Worm (Caenorhabditis elegans): ENCODE results near the gene F02E11.4.

The F02E11.4 gene

DNA sequence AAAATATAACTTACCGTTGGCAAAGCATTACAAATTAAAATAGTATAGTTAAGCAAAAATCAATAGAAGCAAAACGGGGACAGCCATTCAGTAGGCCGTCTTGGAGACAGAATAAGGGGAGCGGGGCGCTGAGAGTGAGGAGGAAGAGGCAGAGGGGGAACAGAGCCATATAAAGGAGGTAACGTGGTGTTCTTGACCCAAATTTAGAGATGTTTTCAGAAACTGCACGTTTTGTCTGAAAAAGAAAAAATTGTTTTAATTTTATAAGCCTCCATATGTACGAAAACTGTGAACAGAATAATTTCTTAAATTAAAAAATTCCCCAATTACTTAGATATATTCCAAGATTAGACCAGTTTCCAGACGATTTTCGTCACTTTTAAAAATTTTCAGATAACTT, 35.9 kb upstream of the F02E11.4 start, which contains the start of gene F39E9.6:
F39E9.6 (minus strand) TSS at position 101 of the 400 bp plus-strand sequence.
- TF ChIP-seq lin-11 (tag; optimal IDR thresholded peaks at IDR 0.05) (no peak), peb-1 (tag; optimal IDR thresholded peaks at IDR 0.05) (no peak), nhr-10 (tag; optimal IDR thresholded peaks at IDR 0.05) (no peak), sma-3 (GFP tag; optimal IDR thresholded peaks at IDR 0.05) (no peak), elt-3 (tag; optimal IDR thresholded peaks at IDR 0.05) (no peak), blmp-1 (tag; optimal IDR thresholded peaks at IDR 0.05; ENCODE audit: insufficient read depth) (no peak), elt-1 (tag; optimal IDR thresholded peaks at IDR 0.05) (no peak), F13H6.1 (tag; optimal IDR thresholded peaks at IDR 0.05) (no peak), ztf-11 (tag; optimal IDR thresholded peaks at IDR 0.05) (no peak), Y55F3AM.14 (GFP tag; optimal IDR thresholded peaks at IDR 0.05) (no peak), R02D3.7 (tag; optimal IDR thresholded peaks at IDR 0.05) (no peak), ZK546.5 (tag; optimal IDR thresholded peaks at IDR 0.05) (no peak)

DNA sequence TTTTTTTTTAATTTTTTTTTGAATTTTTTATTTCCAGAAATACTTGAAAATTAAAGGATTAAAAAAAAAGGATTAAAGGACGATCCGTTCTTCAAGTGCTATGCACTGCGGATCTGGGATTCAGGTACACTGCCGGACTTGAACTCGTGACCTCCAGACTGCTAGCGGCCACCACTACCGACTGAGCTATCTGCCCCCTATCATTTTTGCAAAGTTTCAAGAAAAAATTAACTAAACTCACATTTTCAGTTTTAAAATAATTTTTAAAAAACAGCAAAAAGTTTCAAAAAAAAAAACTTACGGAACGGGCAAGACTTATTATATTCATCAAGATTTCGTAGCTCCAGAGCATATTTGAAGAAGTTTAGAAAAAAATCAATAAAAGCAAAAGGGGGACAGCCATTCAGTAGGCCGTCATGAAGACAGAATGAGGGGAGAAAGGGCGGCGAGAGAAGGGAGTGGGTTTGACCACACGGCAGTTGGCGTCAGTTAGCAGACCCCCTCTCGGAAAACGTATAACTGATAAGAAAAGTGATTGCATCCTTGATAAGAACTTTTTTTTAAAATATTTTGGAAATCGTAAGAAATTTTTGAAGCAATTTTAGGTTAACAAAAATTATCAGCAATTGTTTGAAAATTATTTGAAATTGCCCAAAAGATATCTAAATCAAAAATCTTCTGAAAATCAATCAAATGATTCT, 33.5 kb upstream of the F02E11.4 start:
- TF ChIP-seq lin-11 (tag; optimal IDR thresholded peaks at IDR 0.05), result no peak
- peak; percentile 34 for TF ChIP-seq fos-1 (tag; optimal IDR thresholded peaks at IDR 0.05)
- TF ChIP-seq nhr-23 (tag; optimal IDR thresholded peaks at IDR 0.05), result no peak

DNA sequence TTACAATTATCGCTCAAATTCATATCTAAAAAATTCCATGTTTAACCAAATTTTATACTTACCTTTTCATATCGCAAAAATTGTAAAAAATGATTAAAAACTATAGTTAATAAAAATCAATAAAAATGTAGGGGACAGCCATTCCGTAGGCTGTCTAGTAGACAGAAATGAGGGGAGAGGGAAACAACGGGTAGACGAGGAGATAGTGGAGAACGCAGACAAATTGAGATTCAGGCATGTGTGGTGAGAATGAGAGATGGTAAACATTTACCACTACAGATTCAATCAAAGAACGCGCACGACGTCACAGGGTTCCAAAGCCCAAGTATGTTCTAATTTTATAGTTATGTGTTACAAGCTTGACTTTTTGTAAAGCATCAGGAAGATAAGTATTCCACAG, 26.0 kb upstream of the F02E11.4 start:
- TF ChIP-seq nhr-25 (tag; optimal IDR thresholded peaks at IDR 0.05) (no peak), nhr-6 (tag; optimal IDR thresholded peaks at IDR 0.05) (no peak), R02D3.7 (tag; optimal IDR thresholded peaks at IDR 0.05) (no peak), unc-55 (GFP tag; optimal IDR thresholded peaks at IDR 0.05) (peak; percentile 34)

- TF ChIP-seq mbf-1 (tag; optimal IDR thresholded peaks at IDR 0.05), result no peak
Measured at ce11 chrII:3299457-3299856, 21.9 kb upstream of the F02E11.4 start, which contains the start of gene btb-22. Gene btb-22, plus strand, starts transcription at chrII:3299757.

ce11 chrII:3297914-3298313, 20.3 kb upstream of the F02E11.4 start, which contains the start of gene btb-18:
Gene btb-18, plus strand, starts transcription at chrII:3298214.
- TF ChIP-seq mdl-1 (tag; optimal IDR thresholded peaks at IDR 0.05) (no peak), lin-11 (tag; optimal IDR thresholded peaks at IDR 0.05) (no peak), ceh-82 (tag; optimal IDR thresholded peaks at IDR 0.05) (no peak), lsy-2 (tag; optimal IDR thresholded peaks at IDR 0.05) (no peak), elt-1 (tag; optimal IDR thresholded peaks at IDR 0.05) (no peak), nhr-129 (tag; optimal IDR thresholded peaks at IDR 0.05) (no peak), lin-39 (tag; optimal IDR thresholded peaks at IDR 0.05) (no peak), nhr-23 (tag; optimal IDR thresholded peaks at IDR 0.05) (no peak), ztf-1 (GFP tag; conservative IDR thresholded peaks at IDR 0.05) (no peak), ZK546.5 (tag; optimal IDR thresholded peaks at IDR 0.05) (no peak), alr-1 (tag; optimal IDR thresholded peaks at IDR 0.05) (no peak), ceh-16 (tag; optimal IDR thresholded peaks at IDR 0.05) (no peak), gmeb-1 (tag; optimal IDR thresholded peaks at IDR 0.05) (no peak), nhr-12 (tag; optimal IDR thresholded peaks at IDR 0.05) (no peak), mab-5 (tag; optimal IDR thresholded peaks at IDR 0.05) (no peak)

DNA sequence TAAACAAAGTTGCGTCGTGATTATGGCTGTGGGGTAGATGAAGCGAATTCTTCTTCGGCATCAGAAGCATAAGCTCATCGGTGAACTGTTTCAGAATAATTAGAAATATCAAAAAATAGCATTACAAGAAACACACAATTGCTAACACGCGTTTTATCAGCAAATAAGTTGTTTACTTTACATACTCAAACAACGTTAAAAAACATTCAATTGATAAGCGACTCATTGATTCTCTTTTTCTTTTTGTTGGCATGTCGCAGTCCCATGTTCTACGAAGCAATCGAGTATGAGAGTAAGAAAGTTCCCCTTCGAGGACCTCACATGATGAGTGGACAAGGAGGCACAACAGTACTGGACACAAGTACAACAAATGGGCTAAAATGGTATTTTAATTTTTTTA, 19.1 kb upstream of the F02E11.4 start, which contains the start of gene btb-16:
btb-16 (plus strand) TSS at position 240 of the 400 bp plus-strand sequence.
- TF ChIP-seq fos-1 (tag; optimal IDR thresholded peaks at IDR 0.05), result peak; percentile 45
- TF ChIP-seq aly-2 (tag; optimal IDR thresholded peaks at IDR 0.05), result no peak
- no peak for TF ChIP-seq unc-39 (tag; optimal IDR thresholded peaks at IDR 0.05)

DNA sequence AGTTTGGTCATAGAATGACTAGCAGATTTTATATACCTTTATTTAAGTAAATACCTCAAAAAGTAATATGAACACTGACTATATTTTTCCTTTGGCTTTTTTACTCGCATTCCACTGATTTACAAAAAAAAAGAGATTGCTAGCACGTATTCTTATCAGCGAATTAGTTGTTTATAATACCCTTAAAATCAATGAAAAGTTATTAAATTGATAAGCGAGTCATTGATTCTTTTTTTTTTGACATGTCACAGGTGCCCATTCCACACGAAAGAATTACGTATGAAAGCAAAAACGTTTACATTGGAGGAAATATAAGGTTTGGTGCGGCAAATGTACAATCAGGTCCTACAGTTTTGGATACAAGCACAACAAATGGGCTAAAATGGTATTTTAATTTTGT, 17.6 kb upstream of the F02E11.4 start, which contains the start of gene btb-17:
btb-17 (plus strand) TSS at position 213 of the 400 bp plus-strand sequence.
- peak; percentile 58 for TF ChIP-seq fos-1 (tag; optimal IDR thresholded peaks at IDR 0.05)
- TF ChIP-seq gmeb-1 (tag; optimal IDR thresholded peaks at IDR 0.05), result peak; percentile 9
- TF ChIP-seq zag-1 (tag; optimal IDR thresholded peaks at IDR 0.05), result no peak
